Worm (Caenorhabditis elegans) whole organism, L2 larva: ENCODE results near the gene spe-42.

ENCODE experiments used
- ZK546.5 ChIP-seq: sonication (generic microtip); optimal IDR thresholded peaks from 2 replicates; lab custom pipeline; 2017; ENCODE audit warnings: missing biosample characterization, missing genetic modification characterization
- nhr-11 ChIP-seq: fragments of 150-350 bp; optimal IDR thresholded peaks from 2 replicates; lab custom pipeline; 2014; ENCODE audit warnings: missing biosample characterization, missing genetic modification characterization

- no peak for TF ChIP-seq ZK546.5 (tag; lab: Kevin White, UChicago)
- TF ChIP-seq nhr-11 = no peak
Measured at ce11 chrV:11779810-11780209, 43.0 kb upstream of the spe-42 start.
